Worm (Caenorhabditis elegans): ENCODE results near the gene fbxa-99.

The fbxa-99 gene

ce11 chrV:15957098-15957497 is 25.6 kb downstream of the fbxa-99 start, which contains the start of gene F36G9.3:
F36G9.3 (plus strand) TSS chrV:15957398.
- TF ChIP-seq nhr-77 (tag; optimal IDR thresholded peaks at IDR 0.05), result no peak
- no peak for TF ChIP-seq ama-1 (optimal IDR thresholded peaks at IDR 0.05)
- TF ChIP-seq nhr-28 (tag; optimal IDR thresholded peaks at IDR 0.05), result no peak
- no peak for TF ChIP-seq R02D3.7 (tag; optimal IDR thresholded peaks at IDR 0.05)
- no peak for TF ChIP-seq nfya-1 (tag; optimal IDR thresholded peaks at IDR 0.05; ENCODE audit: insufficient read depth)
- no peak for TF ChIP-seq daf-12 (tag; optimal IDR thresholded peaks at IDR 0.05)
- no peak for TF ChIP-seq elt-3 (tag; optimal IDR thresholded peaks at IDR 0.05)
- no peak for TF ChIP-seq ceh-16 (tag; optimal IDR thresholded peaks at IDR 0.05)
- TF ChIP-seq nhr-43 (tag; optimal IDR thresholded peaks at IDR 0.05; ENCODE audit: poor library complexity, severe bottlenecking), result no peak
- no peak for TF ChIP-seq pha-4 (tag; optimal IDR thresholded peaks at IDR 0.05)
- TF ChIP-seq eor-1 (tag; optimal IDR thresholded peaks at IDR 0.05), result no peak
- TF ChIP-seq ztf-4 (tag; optimal IDR thresholded peaks at IDR 0.05), result no peak
- no peak for TF ChIP-seq skn-1 (tag; optimal IDR thresholded peaks at IDR 0.05)
- no peak for TF ChIP-seq snpc-4 (tag; optimal IDR thresholded peaks at IDR 0.05)
- no peak for TF ChIP-seq zag-1 (tag; optimal IDR thresholded peaks at IDR 0.05)
- TF ChIP-seq egl-27 (tag; optimal IDR thresholded peaks at IDR 0.05), result no peak
- TF ChIP-seq nhr-237 (tag; optimal IDR thresholded peaks at IDR 0.05), result no peak
- TF ChIP-seq egl-5 (tag; optimal IDR thresholded peaks at IDR 0.05), result no peak
- no peak for TF ChIP-seq lin-15B (tag; optimal IDR thresholded peaks at IDR 0.05)
- no peak for TF ChIP-seq jun-1 (tag; optimal IDR thresholded peaks at IDR 0.05)

- no peak for TF ChIP-seq ceh-82 (tag; optimal IDR thresholded peaks at IDR 0.05)
- TF ChIP-seq fos-1 (tag; optimal IDR thresholded peaks at IDR 0.05), result no peak
- no peak for TF ChIP-seq ztf-11 (tag; optimal IDR thresholded peaks at IDR 0.05)
- TF ChIP-seq nhr-12 (tag; optimal IDR thresholded peaks at IDR 0.05), result no peak
- no peak for TF ChIP-seq ceh-16 (tag; optimal IDR thresholded peaks at IDR 0.05)
- no peak for TF ChIP-seq ama-1 (optimal IDR thresholded peaks at IDR 0.05)
- TF ChIP-seq aly-2 (tag; optimal IDR thresholded peaks at IDR 0.05), result no peak
- no peak for TF ChIP-seq nhr-76 (tag; optimal IDR thresholded peaks at IDR 0.05)
- no peak for TF ChIP-seq nhr-67 (tag; optimal IDR thresholded peaks at IDR 0.05)
- no peak for TF ChIP-seq ztf-4 (tag; optimal IDR thresholded peaks at IDR 0.05)
- TF ChIP-seq nhr-28 (tag; optimal IDR thresholded peaks at IDR 0.05), result no peak
- no peak for TF ChIP-seq eor-1 (tag; optimal IDR thresholded peaks at IDR 0.05)
- TF ChIP-seq unc-62 (GFP tag; optimal IDR thresholded peaks at IDR 0.05), result no peak
- no peak for TF ChIP-seq egl-27 (tag; optimal IDR thresholded peaks at IDR 0.05)
Measured at ce11 chrV:15955497-15955896, 27.2 kb downstream of the fbxa-99 start, which contains the start of gene srh-186. srh-186 (plus strand) TSS chrV:15955797.

ce11 chrV:15954932-15955331 is 27.7 kb downstream of the fbxa-99 start, which contains the start of gene srw-57:
srw-57 (minus strand) TSS chrV:15955032.
- no peak for TF ChIP-seq skn-1 (tag; optimal IDR thresholded peaks at IDR 0.05)
- no peak for TF ChIP-seq tbx-2 (tag; optimal IDR thresholded peaks at IDR 0.05)
- TF ChIP-seq pha-4 (tag; optimal IDR thresholded peaks at IDR 0.05), result no peak
- no peak for TF ChIP-seq aly-2 (tag; optimal IDR thresholded peaks at IDR 0.05)
- TF ChIP-seq nhr-237 (tag; optimal IDR thresholded peaks at IDR 0.05), result no peak
- no peak for TF ChIP-seq nhr-11 (tag; optimal IDR thresholded peaks at IDR 0.05)
- no peak for TF ChIP-seq nhr-23 (tag; optimal IDR thresholded peaks at IDR 0.05)
- TF ChIP-seq lin-39 (tag; optimal IDR thresholded peaks at IDR 0.05), result no peak
- TF ChIP-seq nhr-76 (tag; optimal IDR thresholded peaks at IDR 0.05), result no peak
- no peak for TF ChIP-seq sea-2 (GFP tag; optimal IDR thresholded peaks at IDR 0.05)
- TF ChIP-seq pqm-1 (tag; optimal IDR thresholded peaks at IDR 0.05), result no peak
- no peak for TF ChIP-seq hmg-11 (tag; optimal IDR thresholded peaks at IDR 0.05)
- no peak for TF ChIP-seq elt-1 (tag; optimal IDR thresholded peaks at IDR 0.05)
- TF ChIP-seq ceh-16 (tag; optimal IDR thresholded peaks at IDR 0.05), result no peak
- TF ChIP-seq lsy-12 (tag; optimal IDR thresholded peaks at IDR 0.05), result no peak
- TF ChIP-seq unc-39 (tag; optimal IDR thresholded peaks at IDR 0.05), result no peak
- TF ChIP-seq nhr-43 (tag; optimal IDR thresholded peaks at IDR 0.05; ENCODE audit: poor library complexity, severe bottlenecking), result no peak
- no peak for TF ChIP-seq egl-5 (tag; optimal IDR thresholded peaks at IDR 0.05)
- no peak for TF ChIP-seq egl-27 (tag; optimal IDR thresholded peaks at IDR 0.05)

ce11 chrV:15952762-15953161 is 29.9 kb downstream of the fbxa-99 start, which contains the start of gene srw-56:
srw-56 (minus strand) TSS chrV:15952862.
- TF ChIP-seq ztf-11 (tag; optimal IDR thresholded peaks at IDR 0.05) (no peak), hmg-11 (tag; optimal IDR thresholded peaks at IDR 0.05) (no peak), tbx-2 (tag; optimal IDR thresholded peaks at IDR 0.05) (no peak), fkh-10 (GFP tag; optimal IDR thresholded peaks at IDR 0.05) (no peak), snpc-4 (tag; optimal IDR thresholded peaks at IDR 0.05) (no peak), ZK546.5 (tag; optimal IDR thresholded peaks at IDR 0.05) (no peak), nhr-76 (tag; optimal IDR thresholded peaks at IDR 0.05) (no peak), elt-1 (tag; optimal IDR thresholded peaks at IDR 0.05) (no peak), ama-1 (optimal IDR thresholded peaks at IDR 0.05) (no peak), sea-2 (GFP tag; optimal IDR thresholded peaks at IDR 0.05) (no peak), nhr-23 (tag; optimal IDR thresholded peaks at IDR 0.05) (no peak)

Data from whole organism, L3 larva.